Fruit fly (Drosophila melanogaster): Measurements from ENCODE around the gene Pka-R1.

Pka-R1 gene

dm6 chr3L:20778224-20779063, 37.5 kb upstream of the Pka-R1 start, which contains the start of the genes Pex16 and Pex14:
Gene Pex16, minus strand, starts transcription at chr3L:20778264.
Gene Pex14, plus strand, starts transcription at chr3L:20778799.
- TF ChIP-seq CG9139 (GFP tag; optimal IDR thresholded peaks at IDR 0.05) (no peak), ss (GFP tag; optimal IDR thresholded peaks at IDR 0.05) (peak; percentile 22 to 38), fd85E (GFP tag; optimal IDR thresholded peaks at IDR 0.05) (no peak), CG6808 (GFP tag; optimal IDR thresholded peaks at IDR 0.05) (no peak), CG4318 (GFP tag; optimal IDR thresholded peaks at IDR 0.05) (no peak), eg (GFP tag; IDR thresholded peaks at IDR 0.05) (peak; percentile 74), Eip78C (GFP tag) (peak; percentile 89), lz (GFP tag; optimal IDR thresholded peaks at IDR 0.05) (peak; percentile 83), salr (GFP tag; optimal IDR thresholded peaks at IDR 0.05) (peak in 1 of 2 experiments; percentile 51), svp (GFP tag) (peak; percentile 91), Hr39 (GFP tag; optimal IDR thresholded peaks at IDR 0.05) (peak; percentile 87), CG1621 (tag; optimal IDR thresholded peaks at IDR 0.05) (no peak), CG11294 (GFP tag; IDR thresholded peaks at IDR 0.05) (peak; percentile 20; the same call in 1 of the 2 replicates), CG8119 (GFP tag; IDR thresholded peaks at IDR 0.05) (no peak), fd59A (GFP tag; optimal IDR thresholded peaks at IDR 0.05) (peak; percentile 51), acj6 (GFP tag; optimal IDR thresholded peaks at IDR 0.05) (peak; percentile 74), Sox15 (GFP tag; optimal IDR thresholded peaks at IDR 0.05) (peak; percentile 63), CG6854 (GFP tag; optimal IDR thresholded peaks at IDR 0.05) (no peak), Hr4 (GFP tag; optimal IDR thresholded peaks at IDR 0.05) (peak; percentile 77), CG6163 (GFP tag; IDR thresholded peaks at IDR 0.05) (peak; percentile 74), Ets21C (GFP tag; optimal IDR thresholded peaks at IDR 0.05) (peak; percentile 74), CG11902 (GFP tag; optimal IDR thresholded peaks at IDR 0.05) (peak; percentile 66), CG11762 (GFP tag; optimal IDR thresholded peaks at IDR 0.05; ENCODE audit: insufficient read depth) (peak; percentile 46), fkh (GFP tag; optimal IDR thresholded peaks at IDR 0.05) (peak; percentile 27), Hr38 (GFP tag; optimal IDR thresholded peaks at IDR 0.05) (no peak), Lpt (GFP tag; optimal IDR thresholded peaks at IDR 0.05) (peak; percentile 41), topi (GFP tag; optimal IDR thresholded peaks at IDR 0.05) (peak; percentile 71), CG8319 (GFP tag; optimal IDR thresholded peaks at IDR 0.05) (peak; percentile 57), Smox (GFP tag; optimal IDR thresholded peaks at IDR 0.05) (no peak), CG31627 (GFP tag; optimal IDR thresholded peaks at IDR 0.05) (peak; percentile 86), achi (GFP tag; optimal IDR thresholded peaks at IDR 0.05) (peak; percentile 55), Eip75B (GFP tag; optimal IDR thresholded peaks at IDR 0.05) (no peak), CG32006 (GFP tag; optimal IDR thresholded peaks at IDR 0.05) (no peak), Sox102F (GFP tag; optimal IDR thresholded peaks at IDR 0.05) (no peak), CG8632 (GFP tag; optimal IDR thresholded peaks at IDR 0.05) (no peak), Ets96B (tag; optimal IDR thresholded peaks at IDR 0.05) (peak; percentile 37), vri (GFP tag; optimal IDR thresholded peaks at IDR 0.05) (no peak), pdm3 (GFP tag; optimal IDR thresholded peaks at IDR 0.05) (peak; percentile 78), Gug (GFP tag; IDR thresholded peaks at IDR 0.05) (peak; percentile 51), esn (GFP tag; optimal IDR thresholded peaks at IDR 0.05) (peak; percentile 81), CG3919 (GFP tag; optimal IDR thresholded peaks at IDR 0.05) (peak; percentile 75), OdsH (GFP tag; optimal IDR thresholded peaks at IDR 0.05) (no peak), CG6276 (GFP tag; optimal IDR thresholded peaks at IDR 0.05) (peak; percentile 26), CG16779 (tag; optimal IDR thresholded peaks at IDR 0.05) (peak; percentile 12), CG15336 (GFP tag; IDR thresholded peaks at IDR 0.05) (peak; percentile 59), CG6792 (GFP tag; optimal IDR thresholded peaks at IDR 0.05) (peak; percentile 61), spab (GFP tag; optimal IDR thresholded peaks at IDR 0.05) (no peak), CG7368 (GFP tag; optimal IDR thresholded peaks at IDR 0.05) (peak; percentile 38), Sox14 (GFP tag; optimal IDR thresholded peaks at IDR 0.05) (peak; percentile 75), CG10631 (GFP tag; optimal IDR thresholded peaks at IDR 0.05) (no peak), Eip93F (GFP tag; optimal IDR thresholded peaks at IDR 0.05) (no peak)
